ENCODE assay signal across 2 fruit fly cellular contexts in the genomic region with DNA sequence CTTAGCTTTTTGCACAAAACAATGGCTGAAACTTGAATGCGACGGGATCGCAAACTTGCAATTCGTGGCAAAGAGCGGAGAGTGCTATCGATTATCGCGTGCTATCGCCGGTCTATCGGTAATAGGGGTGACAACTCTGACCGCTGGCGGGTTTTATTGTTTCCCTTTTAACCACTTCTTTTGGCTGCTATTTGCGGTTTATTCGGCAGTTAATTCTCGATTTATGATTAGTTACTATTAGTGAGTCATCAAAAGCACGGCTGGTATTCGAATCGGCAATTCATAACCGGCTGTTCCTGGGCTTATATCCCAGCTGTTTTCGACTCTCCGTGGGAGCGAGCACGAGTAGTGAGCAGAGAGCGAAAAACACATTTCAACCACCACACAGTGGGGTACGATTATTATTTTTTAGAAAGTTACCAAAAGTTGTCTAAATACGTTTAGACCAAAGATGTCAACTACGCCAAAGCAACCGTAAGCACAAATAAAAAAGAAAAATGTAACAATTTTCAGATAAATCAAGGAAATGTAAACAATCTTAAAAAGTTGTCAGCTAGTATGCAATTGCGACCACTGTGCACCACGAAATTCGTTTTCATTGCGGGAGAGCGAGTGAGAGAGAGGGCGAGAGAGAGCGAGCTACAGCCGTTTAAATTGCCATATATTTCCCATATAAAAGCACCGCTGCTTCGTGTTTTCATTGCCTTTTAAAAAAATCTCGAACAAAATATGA.
TF ChIP-seq lines count a peak whose summit lies in the region.

Gene Stt3A, minus strand, starts transcription at position 89 of the 733 bp plus-strand sequence.
Gene bves, plus strand, starts transcription at position 115 of the 733 bp plus-strand sequence.

TF ChIP-seq in whole organism, embryonic, 481 proteins besides CTCF, POLR2A, EP300 and RAD21 (continued from another document and continues in another):
- TF ChIP-seq Asciz (GFP tag; optimal IDR thresholded peaks at IDR 0.05; lab: Kevin White, UChicago), result peak; percentile 99
- TF ChIP-seq ash1 (GFP tag; optimal IDR thresholded peaks at IDR 0.05; lab: Kevin White, UChicago), result peak; percentile 92
- TF ChIP-seq CG17912 (GFP tag; optimal IDR thresholded peaks at IDR 0.05; lab: Kevin White, UChicago), result peak; percentile 92
- TF ChIP-seq ems (GFP tag; optimal IDR thresholded peaks at IDR 0.05; lab: Kevin White, UChicago), result peak; percentile 99
- peak; percentile 52; the same call in 2 of the 3 replicates for TF ChIP-seq mld (GFP tag; IDR thresholded peaks at IDR 0.05; lab: Robert Waterston, UW; ENCODE audit: partially characterized antibody)
- peak; percentile 99 for TF ChIP-seq salm (tag; optimal IDR thresholded peaks at IDR 0.05; lab: Kevin White, UChicago)
- peak; percentile 97 for TF ChIP-seq zfh2 (GFP tag; optimal IDR thresholded peaks at IDR 0.05; lab: Kevin White, UChicago)
- TF ChIP-seq gce (GFP tag; IDR thresholded peaks at IDR 0.05; lab: Robert Waterston, UW), result peak; percentile 97
- peak; percentile 96 for TF ChIP-seq CG9817 (tag; optimal IDR thresholded peaks at IDR 0.05; lab: Kevin White, UChicago)
- peak; percentile 99 for TF ChIP-seq Fer1 (GFP tag; optimal IDR thresholded peaks at IDR 0.05; lab: Kevin White, UChicago)
- TF ChIP-seq stc (GFP tag; IDR thresholded peaks at IDR 0.05; lab: Robert Waterston, UW), result peak; percentile 97
- peak; percentile 99 for TF ChIP-seq CG17568 (GFP tag; optimal IDR thresholded peaks at IDR 0.05; lab: Kevin White, UChicago)
- peak; percentile 100 for TF ChIP-seq sens (GFP tag; lab: Kevin White, UChicago)
- peak; percentile 94 for TF ChIP-seq CG43689 (GFP tag; IDR thresholded peaks at IDR 0.05; lab: Robert Waterston, UW)
- peak; percentile 98 for TF ChIP-seq pb (GFP tag; optimal IDR thresholded peaks at IDR 0.05; lab: Kevin White, UChicago)
- TF ChIP-seq BtbVII (GFP tag; optimal IDR thresholded peaks at IDR 0.05; lab: Kevin White, UChicago), result peak; percentile 99
- peak; percentile 92 for TF ChIP-seq sr (GFP tag; IDR thresholded peaks at IDR 0.05; lab: Robert Waterston, UW)
- peak; percentile 95 for TF ChIP-seq emc (GFP tag; optimal IDR thresholded peaks at IDR 0.05; lab: Kevin White, UChicago)
- TF ChIP-seq CG6254 (GFP tag; optimal IDR thresholded peaks at IDR 0.05; lab: Kevin White, UChicago), result peak; percentile 97
- peak; percentile 89 for TF ChIP-seq Ravus (GFP tag; IDR thresholded peaks at IDR 0.05; lab: Robert Waterston, UW)
- peak; percentile 95 for TF ChIP-seq CG3726 (GFP tag; IDR thresholded peaks at IDR 0.05; lab: Robert Waterston, UW)
- TF ChIP-seq Optix (GFP tag; IDR thresholded peaks at IDR 0.05; lab: Robert Waterston, UW), result peak; percentile 96
- peak; percentile 99 for TF ChIP-seq CG6813 (GFP tag; optimal IDR thresholded peaks at IDR 0.05; lab: Kevin White, UChicago)
- peak; percentile 97 for TF ChIP-seq D19A (tag; optimal IDR thresholded peaks at IDR 0.05; lab: Kevin White, UChicago)
- peak; percentile 96 for TF ChIP-seq kay (GFP tag; optimal IDR thresholded peaks at IDR 0.05; lab: Kevin White, UChicago)
- peak; percentile 99 for TF ChIP-seq Xrp1 (GFP tag; IDR thresholded peaks at IDR 0.05; lab: Robert Waterston, UW)
- peak; percentile 95 for TF ChIP-seq wek (GFP tag; optimal IDR thresholded peaks at IDR 0.05; lab: Kevin White, UChicago)
- peak; percentile 99 for TF ChIP-seq ATbp (GFP tag; optimal IDR thresholded peaks at IDR 0.05; lab: Kevin White, UChicago)
- peak; percentile 100 for TF ChIP-seq CG4707 (GFP tag; optimal IDR thresholded peaks at IDR 0.05; lab: Kevin White, UChicago)
- TF ChIP-seq stwl (tag; optimal IDR thresholded peaks at IDR 0.05; lab: Kevin White, UChicago), result peak; percentile 65
- peak; percentile 98 for TF ChIP-seq CG4424 (GFP tag; optimal IDR thresholded peaks at IDR 0.05; lab: Kevin White, UChicago)
- TF ChIP-seq CG4617 (GFP tag; optimal IDR thresholded peaks at IDR 0.05; lab: Kevin White, UChicago; ENCODE audit: borderline replicate concordance), result peak; percentile 95
- peak; percentile 92 for TF ChIP-seq klu (GFP tag; IDR thresholded peaks at IDR 0.05; lab: Robert Waterston, UW)
- TF ChIP-seq BEAF-32 (GFP tag; optimal IDR thresholded peaks at IDR 0.05; lab: Kevin White, UChicago), result no peak
- TF ChIP-seq CG32532 (GFP tag; IDR thresholded peaks at IDR 0.05; lab: Robert Waterston, UW), result peak; percentile 98
- TF ChIP-seq CG4820 (GFP tag; optimal IDR thresholded peaks at IDR 0.05; lab: Kevin White, UChicago), result peak; percentile 97
- peak; percentile 99 for TF ChIP-seq CG2120 (GFP tag; optimal IDR thresholded peaks at IDR 0.05; lab: Kevin White, UChicago)
- TF ChIP-seq ham (GFP tag; IDR thresholded peaks at IDR 0.05; lab: Robert Waterston, UW), result peak; percentile 84
- TF ChIP-seq CG16815 (GFP tag; optimal IDR thresholded peaks at IDR 0.05; lab: Kevin White, UChicago), result peak; percentile 97
- TF ChIP-seq gfzf (GFP tag; optimal IDR thresholded peaks at IDR 0.05; lab: Kevin White, UChicago), result peak; percentile 9
- peak; percentile 99 for TF ChIP-seq CG18262 (tag; optimal IDR thresholded peaks at IDR 0.05; lab: Kevin White, UChicago)
- TF ChIP-seq Stat92E (GFP tag; optimal IDR thresholded peaks at IDR 0.05; lab: Kevin White, UChicago), result peak in 1 of 3 experiments; percentile 97
- peak; percentile 97 for TF ChIP-seq CG1233 (GFP tag; optimal IDR thresholded peaks at IDR 0.05; lab: Kevin White, UChicago)
- peak; percentile 98 for TF ChIP-seq CG3281 (GFP tag; optimal IDR thresholded peaks at IDR 0.05; lab: Kevin White, UChicago)
- TF ChIP-seq ewg (GFP tag; optimal IDR thresholded peaks at IDR 0.05; lab: Kevin White, UChicago), result peak; percentile 96
- no peak for TF ChIP-seq pita (GFP tag; optimal IDR thresholded peaks at IDR 0.05; lab: Kevin White, UChicago)
- TF ChIP-seq Hr51 (GFP tag; optimal IDR thresholded peaks at IDR 0.05; lab: Kevin White, UChicago), result peak; percentile 98 to 99
- peak; percentile 78 for TF ChIP-seq CG7928 (GFP tag; optimal IDR thresholded peaks at IDR 0.05; lab: Kevin White, UChicago)
- TF ChIP-seq sim (GFP tag; IDR thresholded peaks at IDR 0.05; lab: Robert Waterston, UW), result peak; percentile 96
- peak; percentile 98 for TF ChIP-seq tap (tag; optimal IDR thresholded peaks at IDR 0.05; lab: Kevin White, UChicago)
- peak; percentile 99 for TF ChIP-seq shn (GFP tag; optimal IDR thresholded peaks at IDR 0.05; lab: Kevin White, UChicago)
- peak; percentile 79 for TF ChIP-seq CG14860 (GFP tag; IDR thresholded peaks at IDR 0.05; lab: Robert Waterston, UW; ENCODE audit: partially characterized antibody)
- peak; percentile 94 for TF ChIP-seq psq (GFP tag; optimal IDR thresholded peaks at IDR 0.05; lab: Kevin White, UChicago)
- TF ChIP-seq row (GFP tag; IDR thresholded peaks at IDR 0.05; lab: Robert Waterston, UW), result peak; percentile 99
- peak; percentile 99 for TF ChIP-seq vvl (GFP tag; IDR thresholded peaks at IDR 0.05; lab: Robert Waterston, UW)
- TF ChIP-seq CG34376 (GFP tag; optimal IDR thresholded peaks at IDR 0.05; lab: Kevin White, UChicago), result peak; percentile 97
- TF ChIP-seq CG10321 (GFP tag; IDR thresholded peaks at IDR 0.05; lab: Robert Waterston, UW), result peak; percentile 83
- TF ChIP-seq Med (GFP tag; lab: Kevin White, UChicago), result peak; percentile 100
- peak; percentile 97 for TF ChIP-seq slbo (GFP tag; IDR thresholded peaks at IDR 0.05; lab: Robert Waterston, UW)
- peak; percentile 96 for TF ChIP-seq Vsx1 (GFP tag; optimal IDR thresholded peaks at IDR 0.05; lab: Kevin White, UChicago)

TF ChIP-seq in whole organism, prepupa, 60 proteins besides CTCF, POLR2A, EP300 and RAD21 (continued from another document):
- TF ChIP-seq Hr38 (GFP tag; optimal IDR thresholded peaks at IDR 0.05; lab: Kevin White, UChicago), result peak; percentile 59
- peak; percentile 95 for TF ChIP-seq Gug (GFP tag; IDR thresholded peaks at IDR 0.05; lab: Robert Waterston, UW)
- peak; percentile 97 for TF ChIP-seq fkh (GFP tag; optimal IDR thresholded peaks at IDR 0.05; lab: Kevin White, UChicago)
- TF ChIP-seq CG9139 (GFP tag; optimal IDR thresholded peaks at IDR 0.05; lab: Kevin White, UChicago), result peak; percentile 98
- TF ChIP-seq lz (GFP tag; optimal IDR thresholded peaks at IDR 0.05; lab: Kevin White, UChicago), result peak; percentile 99
- TF ChIP-seq CG10669 (GFP tag; optimal IDR thresholded peaks at IDR 0.05; lab: Kevin White, UChicago), result peak; percentile 98
- TF ChIP-seq esn (GFP tag; optimal IDR thresholded peaks at IDR 0.05; lab: Kevin White, UChicago), result peak; percentile 99
- peak; percentile 96 for TF ChIP-seq Blimp-1 (GFP tag; optimal IDR thresholded peaks at IDR 0.05; lab: Kevin White, UChicago)
- TF ChIP-seq Eip93F (GFP tag; optimal IDR thresholded peaks at IDR 0.05; lab: Kevin White, UChicago), result peak; percentile 98
- TF ChIP-seq OdsH (GFP tag; optimal IDR thresholded peaks at IDR 0.05; lab: Kevin White, UChicago), result peak; percentile 99
- peak; percentile 99 for TF ChIP-seq Eip75B (GFP tag; optimal IDR thresholded peaks at IDR 0.05; lab: Kevin White, UChicago)
- TF ChIP-seq acj6 (GFP tag; optimal IDR thresholded peaks at IDR 0.05; lab: Kevin White, UChicago), result peak; percentile 98
- TF ChIP-seq CG6808 (GFP tag; optimal IDR thresholded peaks at IDR 0.05; lab: Kevin White, UChicago), result peak; percentile 96
- TF ChIP-seq CG8632 (GFP tag; optimal IDR thresholded peaks at IDR 0.05; lab: Kevin White, UChicago), result peak; percentile 99
